Worm (Caenorhabditis elegans) whole organism, mixed stage, embryonic: ENCODE measurements around the gene F33G12.3.

Experiments
- M03D4.4 ChIP-seq: sonication (generic microtip); optimal IDR thresholded peaks from 2 replicates; lab custom pipeline; 2017; ENCODE audit warnings: mild to moderate bottlenecking, missing genetic modification characterization, missing compliant biosample characterization
- bed-3 ChIP-seq: fragments of 200-800 bp; sonication (Bioruptor generic); optimal IDR thresholded peaks from 3 replicates; lab custom pipeline; 2018; ENCODE audit warnings: mild to moderate bottlenecking, missing genetic modification characterization, moderate library complexity, missing compliant biosample characterization
- blmp-1 ChIP-seq: fragments of 150-350 bp; optimal IDR thresholded peaks from 2 replicates; lab custom pipeline; 2014; ENCODE audit warnings: missing biosample characterization, missing genetic modification characterization
- ceh-39 ChIP-seq: fragments of 150-350 bp; optimal IDR thresholded peaks from 2 replicates; lab custom pipeline; 2014; ENCODE audit warnings: missing biosample characterization, missing genetic modification characterization
- ceh-43 ChIP-seq: fragments of 200-800 bp; sonication (Bioruptor generic); optimal IDR thresholded peaks from 2 replicates; lab custom pipeline; 2018; ENCODE audit warnings: mild to moderate bottlenecking, missing genetic modification characterization, moderate library complexity, missing compliant biosample characterization
- ceh-83 ChIP-seq: fragments of 200-800 bp; sonication (Bioruptor generic); optimal IDR thresholded peaks from 2 replicates; lab custom pipeline; 2018; ENCODE audit warnings: mild to moderate bottlenecking, missing genetic modification characterization, missing compliant biosample characterization
- ces-1 ChIP-seq: fragments of 150-350 bp; optimal IDR thresholded peaks from 2 replicates; lab custom pipeline; 2014; ENCODE audit warnings: missing biosample characterization, missing genetic modification reagents, missing genetic modification characterization
- cnd-1 ChIP-seq: fragments of 200-800 bp; sonication (Bioruptor generic); optimal IDR thresholded peaks from 2 replicates; lab custom pipeline; 2018; ENCODE audit warnings: mild to moderate bottlenecking, missing genetic modification characterization, missing compliant biosample characterization
- drap-1 ChIP-seq: fragments of 200-800 bp; sonication (Bioruptor generic); optimal IDR thresholded peaks from 3 replicates; lab custom pipeline; 2018; ENCODE audit warnings: mild to moderate bottlenecking, missing genetic modification characterization, missing compliant biosample characterization
- elt-1 ChIP-seq: sonication (generic microtip); optimal IDR thresholded peaks from 2 replicates; lab custom pipeline; 2017; ENCODE audit warnings: missing genetic modification characterization, mild to moderate bottlenecking, missing compliant biosample characterization, antibody characterized with exemption, moderate library complexity, borderline replicate concordance; ENCODE audit not compliant: insufficient read depth
- elt-3 ChIP-seq: fragments of 150-350 bp; optimal IDR thresholded peaks from 2 replicates; lab custom pipeline; 2014; ENCODE audit warnings: missing biosample characterization, missing genetic modification characterization
- flh-1 ChIP-seq: fragments of 200-800 bp; sonication (Bioruptor generic); optimal IDR thresholded peaks from 2 replicates; lab custom pipeline; 2018; ENCODE audit warnings: mild to moderate bottlenecking, missing genetic modification characterization, moderate library complexity, missing compliant biosample characterization
- ham-2 ChIP-seq: fragments of 200-800 bp; sonication (Bioruptor generic); optimal IDR thresholded peaks from 2 replicates; lab custom pipeline; 2018; ENCODE audit warnings: mild to moderate bottlenecking, missing genetic modification characterization, missing compliant biosample characterization
- hlh-1 ChIP-seq: fragments of 150-350 bp; optimal IDR thresholded peaks from 2 replicates; lab custom pipeline; 2014; ENCODE audit warnings: missing biosample characterization, missing genetic modification reagents, missing genetic modification characterization
- lin-13 ChIP-seq: fragments of 150-350 bp; optimal IDR thresholded peaks from 2 replicates; lab custom pipeline; 2014; ENCODE audit warnings: missing biosample characterization, missing genetic modification characterization
- lin-32 ChIP-seq: fragments of 200-800 bp; sonication (Bioruptor generic); optimal IDR thresholded peaks from 2 replicates; lab custom pipeline; 2018; ENCODE audit warnings: mild to moderate bottlenecking, missing genetic modification characterization, missing compliant biosample characterization
- lsy-2 ChIP-seq: fragments of 150-350 bp; optimal IDR thresholded peaks from 2 replicates; lab custom pipeline; 2014; ENCODE audit warnings: missing biosample characterization, missing genetic modification characterization
- mab-5 ChIP-seq: fragments of 150-350 bp; optimal IDR thresholded peaks from 2 replicates; lab custom pipeline; 2014; ENCODE audit warnings: missing biosample characterization, missing genetic modification characterization
- mep-1 ChIP-seq: fragments of 150-350 bp; optimal IDR thresholded peaks from 2 replicates; lab custom pipeline; 2017; ENCODE audit warnings: missing biosample characterization, missing genetic modification reagents, missing genetic modification characterization, inconsistent platforms
- mls-2 ChIP-seq: sonication (generic microtip); optimal IDR thresholded peaks from 2 replicates; lab custom pipeline; 2016; ENCODE audit warnings: mild to moderate bottlenecking, missing genetic modification characterization, moderate library complexity, missing compliant biosample characterization
- nhr-12 ChIP-seq: fragments of 150-350 bp; optimal IDR thresholded peaks from 2 replicates; lab custom pipeline; 2014; ENCODE audit warnings: missing biosample characterization, missing genetic modification characterization
- nhr-2 ChIP-seq: fragments of 150-350 bp; optimal IDR thresholded peaks from 2 replicates; lab custom pipeline; 2014; ENCODE audit warnings: missing biosample characterization, missing genetic modification characterization
- nhr-237 ChIP-seq: fragments of 150-350 bp; optimal IDR thresholded peaks from 2 replicates; lab custom pipeline; 2014; ENCODE audit warnings: missing biosample characterization, missing genetic modification characterization
- nhr-76 ChIP-seq: sonication (generic microtip); optimal IDR thresholded peaks from 2 replicates; lab custom pipeline; 2017; ENCODE audit warnings: missing biosample characterization, missing genetic modification characterization
- pha-4 ChIP-seq: fragments of 150-350 bp; optimal IDR thresholded peaks from 2 replicates; lab custom pipeline; 2018; ENCODE audit warnings: missing biosample characterization, missing genetic modification reagents, missing genetic modification characterization
- sem-2 ChIP-seq: fragments of 200-800 bp; sonication (Bioruptor generic); optimal IDR thresholded peaks from 2 replicates; lab custom pipeline; 2018; ENCODE audit warnings: mild to moderate bottlenecking, missing genetic modification characterization, missing compliant biosample characterization
- sptf-1 ChIP-seq: sonication (generic microtip); optimal IDR thresholded peaks from 2 replicates; lab custom pipeline; 2017; ENCODE audit warnings: mild to moderate bottlenecking, missing genetic modification characterization, moderate library complexity, missing compliant biosample characterization
- tbx-8 ChIP-seq: fragments of 200-800 bp; sonication (Bioruptor generic); optimal IDR thresholded peaks from 2 replicates; lab custom pipeline; 2018; ENCODE audit warnings: mild to moderate bottlenecking, missing genetic modification characterization, moderate library complexity, missing compliant biosample characterization
- unc-120 ChIP-seq: sonication (generic microtip); optimal IDR thresholded peaks from 2 replicates; lab custom pipeline; 2017; ENCODE audit warnings: missing genetic modification characterization, missing compliant biosample characterization; ENCODE audit not compliant: poor library complexity, severe bottlenecking
- unc-39 ChIP-seq: fragments of 150-350 bp; optimal IDR thresholded peaks from 2 replicates; lab custom pipeline; 2014; ENCODE audit warnings: missing biosample characterization, missing genetic modification characterization
- unc-62 ChIP-seq: fragments of 150-350 bp; optimal IDR thresholded peaks from 2 replicates; lab custom pipeline; 2014; ENCODE audit warnings: missing biosample characterization, missing genetic modification reagents, missing genetic modification characterization
- zip-8 ChIP-seq: fragments of 150-350 bp; optimal IDR thresholded peaks from 2 replicates; lab custom pipeline; 2014; ENCODE audit warnings: missing biosample characterization, missing genetic modification characterization
- ztf-11 ChIP-seq: fragments of 150-350 bp; optimal IDR thresholded peaks from 2 replicates; lab custom pipeline; 2014; ENCODE audit warnings: missing biosample characterization, missing genetic modification characterization

Gene F33G12.3

DNA sequence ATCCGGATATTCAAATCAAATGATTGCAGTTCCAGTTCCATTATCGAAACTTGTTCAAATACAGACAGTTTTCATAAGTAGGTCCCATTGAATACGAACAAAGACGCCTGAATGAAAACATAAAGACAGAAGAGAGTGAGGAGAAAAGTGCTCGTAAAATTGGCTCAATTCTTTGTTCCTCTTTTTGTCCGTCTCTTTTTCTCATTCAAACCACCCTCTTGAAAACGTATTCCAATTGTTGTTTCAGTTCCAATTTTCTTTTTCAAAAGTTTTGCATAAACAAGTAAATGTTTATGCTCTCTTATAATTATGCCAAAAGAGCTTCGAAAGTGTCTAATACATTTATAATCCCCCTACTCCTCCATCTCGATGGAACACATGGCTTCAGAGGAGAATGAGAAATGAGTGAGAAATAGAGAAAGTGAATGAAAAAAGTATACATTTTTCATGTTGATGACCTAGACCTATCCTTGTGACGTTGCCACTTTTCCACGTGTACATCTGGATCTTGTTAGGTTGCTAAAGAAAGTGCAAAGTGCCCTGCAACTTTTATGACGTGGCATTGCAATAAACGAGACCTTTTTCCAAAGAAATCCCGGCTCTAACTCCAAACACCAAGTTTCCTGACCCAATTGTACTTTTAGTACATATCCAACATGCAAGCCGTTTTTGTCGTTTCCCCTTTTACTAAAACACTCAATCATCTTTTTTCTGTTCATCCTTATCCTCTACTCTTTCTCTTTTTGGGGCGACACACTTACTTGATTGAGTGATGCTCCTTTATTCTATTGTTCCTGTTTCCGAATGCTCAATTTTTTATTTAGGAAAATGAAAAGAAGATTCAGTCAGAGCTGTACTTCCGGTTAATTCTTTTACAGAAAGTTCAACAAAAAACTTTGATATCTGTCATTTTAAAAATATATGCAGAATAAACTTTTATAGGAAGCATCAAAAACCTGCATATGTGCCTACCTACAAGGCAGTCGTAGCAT lies 12.7 kb upstream of the F33G12.3 start:
- peak; percentile 76 for TF ChIP-seq ces-1 (GFP tag; lab: Kevin White, UChicago)
- no peak for TF ChIP-seq unc-39 (tag; lab: Kevin White, UChicago)

DNA sequence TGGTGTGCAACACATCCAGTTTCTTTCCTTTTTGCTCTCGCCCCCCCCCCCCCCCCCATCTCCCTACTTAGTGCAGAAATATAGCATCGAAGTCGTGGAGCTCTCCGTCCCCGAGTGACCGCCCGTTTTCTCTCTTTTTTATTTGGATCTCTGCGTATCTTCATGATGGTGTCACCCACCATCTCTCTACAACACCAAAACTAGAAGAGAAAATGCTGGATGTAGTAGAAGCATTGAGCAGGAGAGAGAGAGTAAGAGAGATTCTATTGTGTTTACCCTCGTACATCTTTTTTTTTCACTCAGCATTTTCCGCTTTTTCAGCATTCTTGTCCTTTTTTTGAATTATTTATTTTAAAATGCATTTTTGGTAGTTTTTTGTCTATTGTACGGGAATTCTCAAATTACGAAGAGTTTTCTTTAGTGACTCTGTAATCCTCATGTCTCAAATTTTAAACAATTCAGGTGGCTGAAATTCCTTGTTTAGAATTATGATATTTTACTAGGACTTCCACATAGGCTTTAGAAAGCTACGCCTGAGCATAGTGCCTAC lies 8.6 kb upstream of the F33G12.3 start:
- TF ChIP-seq nhr-76 (tag; lab: Kevin White, UChicago) (no peak), bed-3 (GFP tag; lab: Kevin White, UChicago) (no peak), ces-1 (GFP tag; lab: Kevin White, UChicago) (peak; percentile 63), sptf-1 (tag; lab: Kevin White, UChicago) (peak; percentile 35)

DNA sequence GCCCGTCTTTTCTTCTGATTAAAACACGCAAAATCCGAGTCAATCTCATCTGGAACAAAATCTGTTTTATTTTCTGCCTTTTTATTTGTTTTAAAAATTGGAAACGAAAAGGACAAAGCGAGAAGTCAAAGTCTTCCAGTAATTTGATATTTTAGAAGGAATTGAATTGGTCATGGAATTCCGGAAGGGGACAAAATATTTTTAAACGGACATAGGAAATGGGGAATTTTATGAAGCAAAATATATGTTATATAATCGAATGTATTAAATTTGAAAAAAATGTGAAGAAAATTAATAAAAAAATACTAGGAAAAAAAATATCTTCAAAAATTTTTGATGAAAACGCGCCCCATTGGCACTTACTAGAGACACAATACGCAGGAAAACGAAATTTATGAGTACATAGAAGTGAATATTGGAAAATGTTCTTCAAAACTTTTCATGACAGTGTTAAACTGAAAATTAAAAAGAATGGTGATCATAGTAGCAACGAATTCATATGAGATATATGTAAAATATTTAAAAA lies 6.9 kb upstream of the F33G12.3 start, which contains the start of gene F33G12.7:
F33G12.7 (minus strand) TSS at position 51 of the 526 bp plus-strand sequence.
- TF ChIP-seq lsy-2 (tag; lab: Kevin White, UChicago) (peak; percentile 29), lin-13 (tag; lab: Kevin White, UChicago) (no peak), sem-2 (GFP tag; lab: Kevin White, UChicago) (no peak)

DNA sequence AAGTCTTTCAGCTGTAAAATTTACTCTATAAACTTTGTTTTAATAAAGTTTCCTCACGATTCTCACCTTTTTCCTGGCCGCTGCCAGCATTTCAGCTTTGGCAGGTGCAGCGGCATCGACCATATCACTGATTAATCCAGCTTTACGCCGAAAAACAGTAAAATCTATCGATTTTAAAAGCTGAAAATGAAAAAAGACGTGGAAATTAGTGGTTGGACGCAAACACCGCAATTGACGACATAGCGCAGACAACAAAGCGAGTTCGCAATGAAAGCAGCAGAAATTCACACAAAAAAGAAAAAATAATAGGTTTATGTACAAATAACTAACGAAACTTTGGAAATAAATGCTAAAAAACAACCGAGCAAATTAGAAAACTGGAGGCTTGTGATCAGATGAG lies 6.1 kb upstream of the F33G12.3 start, which contains the start of gene golg-2:
golg-2 (minus strand) TSS at position 180 of the 400 bp plus-strand sequence.
- TF ChIP-seq ces-1 (GFP tag; lab: Kevin White, UChicago) = peak; percentile 11
- TF ChIP-seq lin-13 (tag; lab: Kevin White, UChicago) = peak; percentile 7
- no peak for TF ChIP-seq ceh-39 (tag; lab: Kevin White, UChicago)

DNA sequence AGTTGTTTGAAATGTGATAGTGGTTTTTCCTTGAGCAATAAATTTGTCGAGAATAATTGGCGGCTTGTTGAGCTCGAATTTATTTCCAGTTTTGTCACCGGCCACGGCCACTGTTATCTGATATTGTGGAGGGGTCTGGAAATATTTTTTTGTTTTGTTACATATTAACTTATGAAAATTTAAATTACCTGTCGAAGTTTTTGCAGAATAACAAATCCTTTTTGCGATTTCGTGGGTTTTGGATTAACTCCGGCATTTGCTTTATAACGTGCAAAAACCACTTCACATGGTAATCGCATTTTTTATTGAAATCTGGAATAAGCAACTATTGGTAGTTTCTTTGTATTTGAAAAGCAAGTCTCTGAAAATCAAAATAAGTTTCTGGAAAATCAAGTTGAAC lies 2.3 kb upstream of the F33G12.3 start, which contains the start of gene lrr-1:
lrr-1 (minus strand) TSS at position 312 of the 400 bp plus-strand sequence.
- no peak for TF ChIP-seq zip-8 (tag; lab: Kevin White, UChicago)
- no peak for TF ChIP-seq lin-13 (tag; lab: Kevin White, UChicago)
- no peak for TF ChIP-seq ceh-43 (GFP tag; lab: Kevin White, UChicago)
- TF ChIP-seq sem-2 (GFP tag; lab: Kevin White, UChicago) = no peak
- TF ChIP-seq flh-1 = no peak
- no peak for TF ChIP-seq bed-3 (GFP tag; lab: Kevin White, UChicago)
- TF ChIP-seq ceh-83 (GFP tag; lab: Kevin White, UChicago) = no peak
- TF ChIP-seq blmp-1 (tag; lab: Kevin White, UChicago) = no peak
- no peak for TF ChIP-seq elt-1 (tag; lab: Kevin White, UChicago)
- no peak for TF ChIP-seq mls-2 (tag; lab: Kevin White, UChicago)
- no peak for TF ChIP-seq tbx-8 (GFP tag; lab: Kevin White, UChicago)

DNA sequence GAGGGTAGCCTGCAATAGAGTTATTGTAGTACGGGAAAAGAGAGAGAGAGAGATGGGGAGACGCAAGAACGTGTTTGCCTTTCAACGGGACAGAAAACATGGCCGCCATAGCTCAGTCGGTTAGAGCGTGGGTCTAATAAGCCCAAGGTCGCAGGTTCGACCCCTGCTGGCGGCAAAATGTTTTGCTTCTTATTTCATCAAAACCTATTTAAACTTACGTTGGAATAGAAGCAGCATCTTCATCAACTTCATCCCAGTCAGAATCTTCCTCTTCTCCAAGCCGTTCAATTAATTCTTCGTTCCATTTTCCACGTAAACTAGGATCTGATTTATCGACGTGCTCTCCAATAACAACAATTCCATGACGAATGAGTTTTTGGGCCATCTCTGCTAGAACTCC lies 1.2 kb downstream of the F33G12.3 start:
- TF ChIP-seq blmp-1 (tag; lab: Kevin White, UChicago) (peak; percentile 8), mls-2 (tag; lab: Kevin White, UChicago) (peak; percentile 97), nhr-2 (no peak), lin-32 (GFP tag; lab: Kevin White, UChicago) (peak; percentile 93), hlh-1 (tag; lab: Kevin White, UChicago) (peak; percentile 34), lin-13 (tag; lab: Kevin White, UChicago) (peak; percentile 48), elt-1 (tag; lab: Kevin White, UChicago) (peak; percentile 4), ztf-11 (tag; lab: Kevin White, UChicago) (peak; percentile 85), nhr-237 (tag; lab: Kevin White, UChicago) (peak; percentile 28), drap-1 (peak; percentile 95), sem-2 (GFP tag; lab: Kevin White, UChicago) (peak; percentile 92), unc-39 (tag; lab: Kevin White, UChicago) (peak; percentile 27), unc-120 (peak; percentile 89), M03D4.4 (peak; percentile 94), nhr-12 (tag; lab: Kevin White, UChicago) (no peak), ham-2 (GFP tag; lab: Kevin White, UChicago) (peak; percentile 93), mep-1 (tag; lab: Kevin White, UChicago) (peak; percentile 39), zip-8 (tag; lab: Kevin White, UChicago) (no peak), cnd-1 (tag; lab: Kevin White, UChicago) (peak; percentile 95), sptf-1 (tag; lab: Kevin White, UChicago) (peak; percentile 96), elt-3 (no peak), pha-4 (peak; percentile 63), flh-1 (peak; percentile 80), tbx-8 (GFP tag; lab: Kevin White, UChicago) (peak; percentile 88), ces-1 (GFP tag; lab: Kevin White, UChicago) (no peak), nhr-76 (tag; lab: Kevin White, UChicago) (no peak), mab-5 (tag; lab: Kevin White, UChicago) (no peak), unc-62 (GFP tag; lab: Kevin White, UChicago) (peak; percentile 59), bed-3 (GFP tag; lab: Kevin White, UChicago) (peak; percentile 82), lsy-2 (tag; lab: Kevin White, UChicago) (peak; percentile 61)
